Fruit fly (Drosophila melanogaster): ENCODE data around the gene CG5877.

The CG5877 gene

DNA sequence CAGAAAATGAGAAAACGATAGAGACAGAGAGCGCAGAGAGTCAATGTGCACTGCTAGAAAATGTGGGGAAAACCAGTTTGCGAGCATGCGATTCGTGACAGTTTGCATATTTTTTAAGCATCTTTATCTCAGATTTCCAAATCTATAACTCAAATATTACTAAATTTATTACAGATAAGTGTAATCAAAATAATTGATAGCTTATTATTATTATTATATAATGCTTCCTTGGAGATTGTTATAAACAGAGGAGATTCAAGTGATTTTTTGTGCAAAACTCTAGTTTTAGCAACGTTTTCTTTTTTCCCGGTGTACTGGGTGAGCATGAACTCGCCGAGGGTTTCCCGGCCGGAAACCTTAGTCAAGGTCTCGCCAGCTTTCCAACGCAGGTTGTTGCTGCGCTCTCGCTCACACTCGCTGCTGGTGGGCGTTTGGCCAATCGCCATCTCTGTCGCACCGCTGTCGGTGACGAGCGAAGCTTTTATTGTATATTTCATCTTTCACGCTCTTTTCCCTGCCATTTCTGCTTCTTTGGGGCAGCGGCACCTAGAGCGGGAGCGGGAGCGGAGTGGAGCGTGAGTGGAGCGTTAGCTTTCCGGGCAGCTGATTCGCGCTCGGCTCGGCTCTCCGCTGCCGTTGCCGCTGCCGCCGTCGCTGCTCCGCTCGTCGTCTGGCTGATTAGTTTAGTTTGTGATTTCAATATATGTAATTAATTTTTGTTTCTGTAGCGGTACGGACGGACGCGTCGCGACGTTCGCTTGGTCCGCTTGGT lies 5.7 kb downstream of the CG5877 start (continued):
- TF ChIP-seq CG12104 (GFP tag; optimal IDR thresholded peaks at IDR 0.05) (peak; percentile 97), oc (tag; optimal IDR thresholded peaks at IDR 0.05) (peak; percentile 95), Dfd (GFP tag; optimal IDR thresholded peaks at IDR 0.05) (peak in 1 of 2 experiments; percentile 43), wor (GFP tag; IDR thresholded peaks at IDR 0.05) (peak; percentile 98), toy (GFP tag; IDR thresholded peaks at IDR 0.05) (peak; percentile 94), CG3407 (GFP tag; optimal IDR thresholded peaks at IDR 0.05) (peak; percentile 95), CG2678 (tag; optimal IDR thresholded peaks at IDR 0.05) (peak; percentile 99), br (optimal IDR thresholded peaks at IDR 0.05) (no peak), knrl (GFP tag; IDR thresholded peaks at IDR 0.05; ENCODE audit: partially characterized antibody) (no peak), Dip3 (GFP tag; optimal IDR thresholded peaks at IDR 0.05) (peak; percentile 80), TFAM (GFP tag; optimal IDR thresholded peaks at IDR 0.05) (peak; percentile 73), gro (GFP tag; optimal IDR thresholded peaks at IDR 0.05) (peak; percentile 12), CG2889 (GFP tag; IDR thresholded peaks at IDR 0.05) (peak; percentile 92), Sry-β (GFP tag; optimal IDR thresholded peaks at IDR 0.05) (peak; percentile 49), CG10431 (GFP tag; optimal IDR thresholded peaks at IDR 0.05) (peak; percentile 84), bcd (GFP tag; optimal IDR thresholded peaks at IDR 0.05) (peak; percentile 99), jing (GFP tag; optimal IDR thresholded peaks at IDR 0.05) (peak; percentile 95), CG32772 (GFP tag; IDR thresholded peaks at IDR 0.05) (peak; percentile 96), Gsc (GFP tag; IDR thresholded peaks at IDR 0.05) (peak; percentile 95), CG4404 (GFP tag; IDR thresholded peaks at IDR 0.05) (peak; percentile 94), corto (GFP tag; optimal IDR thresholded peaks at IDR 0.05) (no peak), CG17361 (GFP tag; IDR thresholded peaks at IDR 0.05) (peak; percentile 99), Dip2 (GFP tag; IDR thresholded peaks at IDR 0.05) (peak; percentile 71), Ptx1 (GFP tag; IDR thresholded peaks at IDR 0.05) (peak; percentile 98), Eip74EF (GFP tag; optimal IDR thresholded peaks at IDR 0.05) (peak in 1 of 2 experiments; percentile 98), CG6813 (GFP tag; optimal IDR thresholded peaks at IDR 0.05) (peak; percentile 96), CG17568 (GFP tag; optimal IDR thresholded peaks at IDR 0.05) (peak; percentile 93), Dbx (GFP tag; IDR thresholded peaks at IDR 0.05) (peak; percentile 97), CG3995 (GFP tag; optimal IDR thresholded peaks at IDR 0.05) (peak; percentile 82), lmd (GFP tag; IDR thresholded peaks at IDR 0.05) (peak; percentile 99), so (GFP tag; IDR thresholded peaks at IDR 0.05) (peak; percentile 97), CG2202 (tag; optimal IDR thresholded peaks at IDR 0.05) (peak; percentile 83), al (GFP tag; IDR thresholded peaks at IDR 0.05) (peak; percentile 97), CG10366 (GFP tag; IDR thresholded peaks at IDR 0.05) (peak; percentile 96), tup (GFP tag; optimal IDR thresholded peaks at IDR 0.05) (peak; percentile 82), Ssrp (tag; optimal IDR thresholded peaks at IDR 0.05) (peak; percentile 98), phol (tag; optimal IDR thresholded peaks at IDR 0.05) (peak; percentile 98), Xbp1 (GFP tag; optimal IDR thresholded peaks at IDR 0.05) (peak; percentile 97), CG16815 (GFP tag; optimal IDR thresholded peaks at IDR 0.05) (peak; percentile 92), Optix (GFP tag; IDR thresholded peaks at IDR 0.05) (peak; percentile 90), CG4328 (GFP tag; optimal IDR thresholded peaks at IDR 0.05) (peak; percentile 97), CG4617 (GFP tag; optimal IDR thresholded peaks at IDR 0.05; ENCODE audit: borderline replicate concordance) (peak; percentile 89), CG9876 (GFP tag; optimal IDR thresholded peaks at IDR 0.05) (no peak), bbx (GFP tag; IDR thresholded peaks at IDR 0.05; ENCODE audit: partially characterized antibody) (no peak), nmo (GFP tag; optimal IDR thresholded peaks at IDR 0.05) (peak; percentile 99), CG13287 (GFP tag; IDR thresholded peaks at IDR 0.05; ENCODE audit: partially characterized antibody) (no peak; the same call in 1 of the 2 replicates), ab (GFP tag; optimal IDR thresholded peaks at IDR 0.05) (peak; percentile 64), CG12071 (GFP tag; optimal IDR thresholded peaks at IDR 0.05) (peak; percentile 95), CG4730 (GFP tag; IDR thresholded peaks at IDR 0.05) (peak; percentile 96)

Measured in whole organism, embryonic.